Fruit fly (Drosophila melanogaster) whole organism, pupa: ENCODE results near the gene Rtnl1.

Source experiments
- CG10348 ChIP-seq: fragments of 200-800 bp; sonication (Bioruptor generic); IDR thresholded peaks from 2 replicates; pipeline ENCODE4 v1.3.6; 2022; ENCODE audit warnings: missing biosample characterization, missing genetic modification characterization
- CG12605 ChIP-seq: fragments of 200-800 bp; sonication (Bioruptor generic); IDR thresholded peaks from 2 replicates; pipeline ENCODE4 v1.3.6; 2022; ENCODE audit warnings: missing biosample characterization, missing genetic modification characterization
- CG13204 ChIP-seq: fragments of 200-800 bp; sonication (Bioruptor generic); optimal IDR thresholded peaks from 2 replicates; lab custom pipeline; 2018; ENCODE audit warnings: missing biosample characterization, mild to moderate bottlenecking, missing genetic modification characterization, moderate library complexity
- CG14655 ChIP-seq: fragments of 200-800 bp; sonication (Bioruptor generic); optimal IDR thresholded peaks from 3 replicates; lab custom pipeline; 2017; ENCODE audit warnings: mild to moderate bottlenecking, missing biosample characterization, missing genetic modification reagents, missing genetic modification characterization
- CG15710 ChIP-seq: fragments of 200-800 bp; sonication (Bioruptor generic); optimal IDR thresholded peaks from 2 replicates; lab custom pipeline; 2018; ENCODE audit warnings: missing biosample characterization, mild to moderate bottlenecking, missing genetic modification characterization, moderate library complexity
- CG17806 ChIP-seq: fragments of 200-800 bp; sonication (Bioruptor generic); optimal IDR thresholded peaks from 2 replicates; lab custom pipeline; 2018; ENCODE audit warnings: missing biosample characterization, mild to moderate bottlenecking, missing genetic modification characterization, moderate library complexity
- CG32121 ChIP-seq: fragments of 200-800 bp; sonication (Bioruptor generic); IDR thresholded peaks from 2 replicates; pipeline ENCODE4 v1.3.6; 2022; ENCODE audit warnings: missing biosample characterization, missing genetic modification characterization
- CG34367 ChIP-seq: fragments of 200-800 bp; sonication (Bioruptor generic); optimal IDR thresholded peaks from 2 replicates; lab custom pipeline; 2018; ENCODE audit warnings: missing biosample characterization, mild to moderate bottlenecking, missing genetic modification characterization
- CG4496 ChIP-seq: fragments of 200-800 bp; sonication (Bioruptor generic); IDR thresholded peaks from 3 replicates; pipeline ENCODE4 v1.3.6; 2022; ENCODE audit warnings: missing biosample characterization, missing genetic modification characterization
- CG8159 ChIP-seq: fragments of 200-800 bp; sonication (Bioruptor generic); optimal IDR thresholded peaks from 3 replicates; lab custom pipeline; 2018; ENCODE audit warnings: missing biosample characterization, mild to moderate bottlenecking, missing genetic modification characterization, moderate library complexity
- CG8301 ChIP-seq: fragments of 200-800 bp; sonication (Bioruptor generic); optimal IDR thresholded peaks from 2 replicates; lab custom pipeline; 2018; ENCODE audit warnings: missing biosample characterization, mild to moderate bottlenecking, missing genetic modification characterization
- CG9948 ChIP-seq: fragments of 200-800 bp; sonication (Bioruptor generic); optimal IDR thresholded peaks from 2 replicates; lab custom pipeline; 2018; ENCODE audit warnings: missing biosample characterization, mild to moderate bottlenecking, missing genetic modification characterization, moderate library complexity
- D1 ChIP-seq: fragments of 200-800 bp; sonication (Bioruptor generic); optimal IDR thresholded peaks from 2 replicates; lab custom pipeline; 2018; ENCODE audit warnings: missing biosample characterization, mild to moderate bottlenecking, missing genetic modification characterization, moderate library complexity
- EcR ChIP-seq: fragments of 200-800 bp; sonication (Bioruptor generic); optimal IDR thresholded peaks from 3 replicates; lab custom pipeline; 2019; ENCODE audit warnings: missing biosample characterization, missing genetic modification characterization, mild to moderate bottlenecking, moderate library complexity, missing genetic modification reagents
- Ets98B ChIP-seq: fragments of 200-800 bp; sonication (Bioruptor generic); IDR thresholded peaks from 2 replicates; pipeline ENCODE4 v1.3.6; 2022; ENCODE audit warnings: missing biosample characterization, missing genetic modification characterization
- Pif1A ChIP-seq: fragments of 200-800 bp; sonication (Bioruptor generic); optimal IDR thresholded peaks from 3 replicates; lab custom pipeline; 2016; ENCODE audit warnings: missing biosample characterization, missing genetic modification characterization
- Pif1B ChIP-seq: fragments of 200-800 bp; sonication (Bioruptor generic); optimal IDR thresholded peaks from 3 replicates; lab custom pipeline; 2016; ENCODE audit warnings: missing biosample characterization, missing genetic modification characterization
- Snoo ChIP-seq: fragments of 200-800 bp; sonication (Bioruptor generic); optimal IDR thresholded peaks from 3 replicates; lab custom pipeline; 2017; ENCODE audit warnings: missing biosample characterization, mild to moderate bottlenecking, missing genetic modification characterization, inconsistent platforms
- fd96Ca ChIP-seq: fragments of 200-800 bp; sonication (Bioruptor generic); IDR thresholded peaks from 3 replicates; pipeline ENCODE4 v1.3.6; 2022; ENCODE audit warnings: missing biosample characterization, missing genetic modification characterization
- gl ChIP-seq: fragments of 200-800 bp; sonication (Bioruptor generic); optimal IDR thresholded peaks from 2 replicates; lab custom pipeline; 2018; ENCODE audit warnings: missing biosample characterization, mild to moderate bottlenecking, missing genetic modification characterization
- rn ChIP-seq: fragments of 200-800 bp; sonication (Bioruptor generic); IDR thresholded peaks from 2 replicates; pipeline ENCODE4 v1.3.6; 2022; ENCODE audit warnings: missing biosample characterization, missing genetic modification characterization

The Rtnl1 gene

DNA sequence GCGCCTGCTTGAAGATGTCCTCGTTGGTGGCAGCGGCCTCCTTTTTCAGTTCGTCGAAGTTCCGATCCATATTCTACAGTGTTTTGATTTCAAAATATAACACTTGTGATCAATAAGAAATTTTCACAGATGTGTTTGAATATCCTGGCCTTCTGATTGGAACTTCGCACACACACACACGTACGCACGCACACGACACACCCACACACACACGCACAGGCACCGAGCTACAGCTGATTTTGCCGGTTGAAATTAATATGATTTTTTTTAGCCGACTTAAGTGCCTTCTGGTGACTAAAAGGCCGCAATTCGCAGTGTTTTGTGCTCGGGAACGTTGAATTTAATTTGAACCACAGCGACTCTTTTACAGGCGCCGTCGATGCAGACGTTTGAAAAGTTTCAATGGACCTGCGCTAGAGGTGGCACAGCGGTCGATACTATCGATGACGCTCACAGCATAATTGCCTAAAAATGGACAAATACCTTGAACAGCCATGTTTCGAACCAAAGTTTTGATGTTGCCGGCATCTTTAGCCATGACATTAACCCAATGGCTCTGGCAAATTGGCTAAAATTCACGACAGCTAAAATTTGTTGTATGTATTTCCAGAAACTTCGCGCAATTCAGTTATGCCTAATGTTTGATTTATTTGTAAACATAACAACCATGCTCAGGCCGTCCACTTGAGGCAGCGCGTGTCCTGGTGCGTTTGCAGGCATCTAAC lies at the start of gene Rtnl1:
Gene Rtnl1 (minus strand): TSS at position 415 of the 725 bp plus-strand sequence.
- TF ChIP-seq CG14655 (GFP tag; lab: Kevin White, UChicago) (no peak), CG15710 (tag; lab: Kevin White, UChicago) (no peak), Ets98B (GFP tag; lab: Robert Waterston, UW) (no peak), CG17806 (peak; percentile 11), CG10348 (GFP tag; lab: Robert Waterston, UW) (no peak), CG13204 (GFP tag; lab: Kevin White, UChicago) (no peak), gl (tag; lab: Kevin White, UChicago) (no peak), CG4496 (GFP tag; lab: Robert Waterston, UW) (peak; percentile 34; the same call in 1 of the 3 replicates), fd96Ca (GFP tag; lab: Robert Waterston, UW) (no peak), EcR (GFP tag; lab: Kevin White, UChicago) (peak; percentile 44), Pif1B (GFP tag; lab: Kevin White, UChicago) (no peak), CG8159 (no peak), CG32121 (no peak), rn (GFP tag; lab: Robert Waterston, UW) (no peak), CG12605 (0 out of 2 replicates have a peak, but pooled peaks have one; percentile 12), D1 (tag; lab: Kevin White, UChicago) (no peak), CG34367 (tag; lab: Kevin White, UChicago) (no peak), Pif1A (GFP tag; lab: Kevin White, UChicago) (no peak)

DNA sequence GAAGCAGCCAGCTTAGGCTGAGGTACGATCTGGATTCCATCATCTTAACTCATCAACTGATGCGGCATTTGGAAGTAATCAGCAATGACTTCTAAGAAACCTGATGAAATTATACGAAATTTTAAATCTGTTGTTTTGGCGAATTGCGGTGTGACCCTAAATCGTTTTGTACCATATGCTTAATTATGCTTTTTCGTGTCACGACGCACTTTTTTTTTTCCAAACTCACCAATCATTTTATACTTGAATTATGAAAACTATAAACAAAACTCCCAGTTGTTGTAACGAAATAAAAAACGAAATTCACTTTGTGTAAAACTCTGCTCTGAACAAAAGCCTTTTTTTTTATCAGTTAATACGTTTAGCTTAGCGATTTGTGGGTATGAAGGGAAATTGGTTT lies 48.6 kb upstream of the Rtnl1 start, which contains the start of gene Nepl3:
Gene Nepl3 (minus strand): TSS at position 155 of the 400 bp plus-strand sequence.
- TF ChIP-seq Ets98B (GFP tag; lab: Robert Waterston, UW) (no peak), D1 (tag; lab: Kevin White, UChicago) (no peak), EcR (GFP tag; lab: Kevin White, UChicago) (no peak), Pif1A (GFP tag; lab: Kevin White, UChicago) (no peak), CG13204 (GFP tag; lab: Kevin White, UChicago) (no peak), CG32121 (no peak), CG9948 (tag; lab: Kevin White, UChicago) (no peak), CG17806 (no peak), Pif1B (GFP tag; lab: Kevin White, UChicago) (no peak), CG8301 (no peak), CG8159 (no peak), rn (GFP tag; lab: Robert Waterston, UW) (no peak), CG15710 (tag; lab: Kevin White, UChicago) (no peak), CG34367 (tag; lab: Kevin White, UChicago) (no peak), CG10348 (GFP tag; lab: Robert Waterston, UW) (no peak), CG14655 (GFP tag; lab: Kevin White, UChicago) (no peak), fd96Ca (GFP tag; lab: Robert Waterston, UW) (no peak), CG12605 (no peak)

DNA sequence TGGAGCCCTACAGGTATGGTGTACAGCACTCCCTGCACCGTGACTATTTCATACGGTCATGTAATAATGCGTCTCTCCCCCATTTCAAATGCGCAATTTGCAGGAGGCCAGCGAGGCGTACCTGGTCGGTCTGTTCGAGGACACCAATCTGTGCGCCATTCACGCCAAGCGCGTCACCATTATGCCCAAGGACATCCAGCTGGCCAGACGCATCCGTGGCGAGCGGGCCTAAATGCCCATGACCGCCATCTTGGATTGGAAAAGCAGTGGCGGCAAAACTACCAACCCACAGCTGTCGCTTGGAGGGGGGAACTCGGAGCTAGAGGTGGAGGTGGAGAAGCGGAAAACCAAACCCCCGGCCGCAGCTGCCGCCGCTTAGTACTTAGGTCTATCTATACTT lies 46.0 kb upstream of the Rtnl1 start:
- TF ChIP-seq D1 (tag; lab: Kevin White, UChicago), result no peak
- TF ChIP-seq CG17806, result no peak
- no peak for TF ChIP-seq Ets98B (GFP tag; lab: Robert Waterston, UW)
- no peak for TF ChIP-seq EcR (GFP tag; lab: Kevin White, UChicago)
- no peak for TF ChIP-seq CG14655 (GFP tag; lab: Kevin White, UChicago)
- no peak for TF ChIP-seq CG32121
- TF ChIP-seq CG12605, result no peak
- no peak for TF ChIP-seq CG8301
- TF ChIP-seq CG13204 (GFP tag; lab: Kevin White, UChicago), result no peak

DNA sequence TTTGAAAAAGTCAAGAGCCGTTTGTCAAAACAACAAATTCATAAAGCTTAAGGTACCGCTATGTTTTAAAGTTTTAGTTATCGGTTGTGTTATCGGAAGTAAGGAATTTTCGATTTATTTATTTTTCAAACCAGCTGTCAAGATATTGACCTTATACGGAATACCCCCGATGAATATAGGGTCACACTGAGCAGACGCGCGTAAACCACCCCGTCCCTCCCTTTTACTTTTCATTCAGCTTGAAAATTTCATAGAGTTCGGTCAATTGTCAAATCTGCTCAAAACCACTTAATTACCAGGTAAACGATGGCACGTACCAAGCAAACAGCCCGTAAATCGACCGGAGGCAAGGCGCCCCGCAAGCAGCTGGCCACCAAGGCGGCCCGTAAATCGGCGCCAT lies 45.4 kb upstream of the Rtnl1 start, which contains the start of the genes CG14036 and His3.3A:
Gene CG14036 (minus strand): TSS at position 64 of the 400 bp plus-strand sequence.
Gene His3.3A (plus strand): TSS at position 106 of the 400 bp plus-strand sequence.
- TF ChIP-seq CG14655 (GFP tag; lab: Kevin White, UChicago) (no peak), CG32121 (peak; percentile 35; the same call in 1 of the 2 replicates), EcR (GFP tag; lab: Kevin White, UChicago) (peak; percentile 25), CG8301 (no peak), CG15710 (tag; lab: Kevin White, UChicago) (peak; percentile 0)

DNA sequence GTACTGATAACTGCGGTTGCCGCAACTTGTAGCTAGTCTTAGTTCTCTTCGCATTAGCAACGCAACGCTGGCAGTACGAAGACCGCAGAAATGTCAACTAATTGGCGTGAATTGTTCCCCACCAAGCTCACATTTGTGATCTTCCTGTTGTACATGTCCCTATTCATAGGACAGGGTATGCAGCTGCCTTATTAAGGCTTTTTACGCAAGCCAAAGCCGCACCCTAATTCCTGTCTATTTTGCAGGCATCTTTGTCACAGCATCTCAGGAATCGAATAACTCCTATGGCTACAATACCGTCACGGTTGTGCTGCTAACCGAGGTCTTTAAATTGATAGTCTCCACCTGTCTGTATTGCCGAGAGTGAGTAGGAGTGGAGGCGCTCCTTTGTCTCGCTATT lies 43.5 kb upstream of the Rtnl1 start, which contains the start of gene eIF3h:
Gene eIF3h (minus strand): TSS at position 101 of the 400 bp plus-strand sequence.
- TF ChIP-seq CG4496 (GFP tag; lab: Robert Waterston, UW) (no peak), EcR (GFP tag; lab: Kevin White, UChicago) (no peak), Pif1A (GFP tag; lab: Kevin White, UChicago) (no peak), CG14655 (GFP tag; lab: Kevin White, UChicago) (no peak), CG17806 (no peak)

DNA sequence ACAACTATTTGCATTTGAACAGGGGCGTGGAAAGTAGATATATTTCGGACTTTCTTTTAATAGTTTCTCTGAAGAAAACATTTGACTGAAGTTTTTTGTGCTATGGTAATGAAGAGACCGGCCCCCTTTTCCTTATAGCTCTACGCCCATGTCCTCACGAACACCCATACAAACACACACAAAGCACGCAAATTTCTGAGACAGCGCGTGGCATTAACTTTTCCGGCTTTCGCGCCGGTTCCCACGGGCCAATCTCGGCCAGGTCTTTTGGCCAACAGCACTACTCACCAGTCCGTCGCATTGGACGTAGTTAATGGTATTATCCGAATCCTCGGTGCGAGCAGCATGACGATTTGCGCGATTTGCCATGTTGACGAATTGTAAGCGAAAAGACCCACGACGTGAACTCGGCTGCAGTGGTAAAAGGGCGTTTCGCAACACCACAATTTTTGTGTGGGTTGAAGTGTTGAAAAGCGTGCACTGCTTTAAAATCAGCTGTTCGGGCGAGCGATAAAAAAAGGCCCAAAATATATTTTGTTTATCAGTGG lies 42.9 kb upstream of the Rtnl1 start, which contains the start of gene senju:
Gene senju (plus strand): TSS at position 477 of the 548 bp plus-strand sequence.
- TF ChIP-seq CG13204 (GFP tag; lab: Kevin White, UChicago) (no peak), CG8301 (peak; percentile 79), Pif1B (GFP tag; lab: Kevin White, UChicago) (peak; percentile 80), CG15710 (tag; lab: Kevin White, UChicago) (peak; percentile 77), CG8159 (peak; percentile 74), CG32121 (peak; percentile 79), gl (tag; lab: Kevin White, UChicago) (peak; percentile 65), CG12605 (peak; percentile 73), D1 (tag; lab: Kevin White, UChicago) (no peak), CG10348 (GFP tag; lab: Robert Waterston, UW) (no peak), Snoo (peak; percentile 80), Pif1A (GFP tag; lab: Kevin White, UChicago) (peak; percentile 89), CG17806 (peak; percentile 77), CG4496 (GFP tag; lab: Robert Waterston, UW) (peak; percentile 89), CG34367 (tag; lab: Kevin White, UChicago) (peak; percentile 68), EcR (GFP tag; lab: Kevin White, UChicago) (peak; percentile 57), rn (GFP tag; lab: Robert Waterston, UW) (peak; percentile 58; the same call in 1 of the 2 replicates), CG9948 (tag; lab: Kevin White, UChicago) (peak; percentile 71), CG14655 (GFP tag; lab: Kevin White, UChicago) (no peak), fd96Ca (GFP tag; lab: Robert Waterston, UW) (peak; percentile 89), Ets98B (GFP tag; lab: Robert Waterston, UW) (peak; percentile 87)
- TF ChIP-seq, all 21 proteins: peak for 17
